Fruit fly (Drosophila melanogaster): ENCODE data around the gene Gapvd1.
A peak's percentile ranks its signal among the peaks of the same experiment; 100 is the strongest.

Gapvd1 gene

DNA sequence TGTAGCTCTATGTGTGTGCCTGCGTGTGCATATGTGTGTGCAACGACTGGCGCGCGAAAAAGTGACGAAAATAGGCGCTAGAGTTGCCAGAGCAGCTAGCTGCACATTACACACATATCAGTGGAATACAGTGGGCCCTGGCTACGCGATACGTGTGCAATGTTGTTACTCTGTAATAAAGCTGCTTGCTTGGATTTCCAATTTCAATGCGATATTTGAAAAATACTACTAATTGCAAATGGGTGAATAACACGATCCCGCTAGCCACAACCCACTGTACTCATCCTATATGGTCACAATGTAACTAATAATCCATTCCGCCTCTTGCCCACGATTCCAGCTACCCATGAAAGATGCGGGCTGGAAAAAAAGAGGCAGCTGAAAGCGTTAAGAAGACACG, 26.2 kb downstream of the Gapvd1 start (continued):
- peak; percentile 83 for TF ChIP-seq CG32264 (GFP tag; optimal IDR thresholded peaks at IDR 0.05)
- TF ChIP-seq Hnf4 (GFP tag; optimal IDR thresholded peaks at IDR 0.05): peak; percentile 93
- no peak for TF ChIP-seq Abd-B (GFP tag; optimal IDR thresholded peaks at IDR 0.05)
- peak; percentile 88 for TF ChIP-seq dmrt93B (GFP tag; optimal IDR thresholded peaks at IDR 0.05)
- TF ChIP-seq rgr (GFP tag; optimal IDR thresholded peaks at IDR 0.05): peak; percentile 96
- TF ChIP-seq CrebA (GFP tag; optimal IDR thresholded peaks at IDR 0.05; ENCODE audit: borderline replicate concordance): no peak
- TF ChIP-seq br (GFP tag; optimal IDR thresholded peaks at IDR 0.05): peak; percentile 93
- TF ChIP-seq Vsx2 (GFP tag; optimal IDR thresholded peaks at IDR 0.05; ENCODE audit: partially characterized antibody): no peak
- TF ChIP-seq h (GFP tag; optimal IDR thresholded peaks at IDR 0.05): peak; percentile 95
- peak; percentile 68 for TF ChIP-seq jim (GFP tag; optimal IDR thresholded peaks at IDR 0.05)

DNA sequence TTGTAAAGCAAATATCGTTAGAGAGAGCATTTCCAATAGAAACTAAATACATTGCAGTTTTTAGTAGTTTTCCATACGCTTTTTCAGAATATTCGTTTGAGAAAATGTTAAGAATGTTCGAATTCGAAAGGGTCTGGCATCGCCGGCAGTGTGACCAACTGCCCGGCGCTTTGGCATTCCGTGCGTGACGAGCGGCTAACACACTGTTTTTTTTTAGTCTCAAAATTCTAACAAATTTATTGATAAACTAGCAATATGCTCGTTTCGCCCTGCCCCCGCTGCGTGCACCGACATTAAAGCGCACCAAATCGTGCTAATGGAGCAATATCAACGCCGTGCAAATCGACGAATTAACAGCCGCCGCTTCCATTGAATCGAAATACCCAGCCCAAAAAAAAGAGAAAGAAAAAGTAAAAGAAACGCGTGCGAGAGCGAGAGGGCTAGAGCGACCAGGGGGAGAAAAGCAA, 30.6 kb downstream of the Gapvd1 start, which contains the start of gene dsh:
Gene dsh (plus strand): TSS at position 174 of the 467 bp plus-strand sequence.
- TF ChIP-seq sage (GFP tag; optimal IDR thresholded peaks at IDR 0.05) (no peak), foxo (GFP tag; optimal IDR thresholded peaks at IDR 0.05) (peak in 1 of 2 experiments; percentile 41), Hr78 (GFP tag; optimal IDR thresholded peaks at IDR 0.05) (no peak), GATAd (GFP tag; optimal IDR thresholded peaks at IDR 0.05) (no peak), Dif (GFP tag; optimal IDR thresholded peaks at IDR 0.05; ENCODE audit: partially characterized antibody) (no peak), h (GFP tag; optimal IDR thresholded peaks at IDR 0.05) (no peak), psq (GFP tag; optimal IDR thresholded peaks at IDR 0.05) (peak; percentile 8), br (GFP tag; optimal IDR thresholded peaks at IDR 0.05) (no peak), Rel (GFP tag; optimal IDR thresholded peaks at IDR 0.05) (no peak), Rel (tag; optimal IDR thresholded peaks at IDR 0.05) (no peak), CG9705 (GFP tag; optimal IDR thresholded peaks at IDR 0.05) (no peak), dl (GFP tag; optimal IDR thresholded peaks at IDR 0.05; ENCODE audit: insufficient read depth in 1 of 2, partially characterized antibody in 2 of 2) (no peak), Abd-B (GFP tag; optimal IDR thresholded peaks at IDR 0.05) (no peak), Sp1 (GFP tag; optimal IDR thresholded peaks at IDR 0.05) (peak; percentile 4), OdsH (GFP tag; optimal IDR thresholded peaks at IDR 0.05) (no peak), Mio (GFP tag; optimal IDR thresholded peaks at IDR 0.05) (no peak), Hnf4 (GFP tag; optimal IDR thresholded peaks at IDR 0.05) (no peak), Hr83 (GFP tag; optimal IDR thresholded peaks at IDR 0.05; ENCODE audit: poor library complexity, severe bottlenecking) (no peak)

DNA sequence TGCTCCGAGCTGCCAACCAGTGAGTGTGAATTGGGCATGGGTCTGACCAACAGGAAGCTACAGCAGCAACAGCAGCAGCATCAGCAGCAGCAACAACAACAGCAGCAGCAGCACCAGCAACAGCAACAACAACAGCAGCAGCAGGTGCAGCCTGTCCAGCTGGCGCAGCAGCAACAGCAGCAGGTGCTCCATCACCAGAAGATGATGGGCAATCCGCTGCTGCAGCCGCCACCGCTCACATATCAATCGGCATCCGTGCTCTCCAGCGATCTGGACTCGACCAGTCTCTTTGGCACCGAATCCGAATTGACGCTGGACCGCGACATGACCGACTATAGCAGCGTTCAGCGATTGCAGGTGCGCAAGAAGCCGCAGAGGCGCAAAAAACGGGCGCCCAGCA, 31.5 kb downstream of the Gapvd1 start:
- TF ChIP-seq Dfd (GFP tag; optimal IDR thresholded peaks at IDR 0.05) (no peak), HLH106 (tag; optimal IDR thresholded peaks at IDR 0.05) (no peak), Mio (GFP tag; optimal IDR thresholded peaks at IDR 0.05) (no peak), Hr83 (GFP tag; optimal IDR thresholded peaks at IDR 0.05; ENCODE audit: poor library complexity, severe bottlenecking) (no peak), foxo (GFP tag; optimal IDR thresholded peaks at IDR 0.05) (no peak), Rel (GFP tag; optimal IDR thresholded peaks at IDR 0.05) (no peak), Rel (tag; optimal IDR thresholded peaks at IDR 0.05) (no peak), jim (GFP tag; optimal IDR thresholded peaks at IDR 0.05) (no peak), Sp1 (GFP tag; optimal IDR thresholded peaks at IDR 0.05) (no peak), brk (GFP tag; optimal IDR thresholded peaks at IDR 0.05) (no peak), Hr78 (GFP tag; optimal IDR thresholded peaks at IDR 0.05) (no peak), sv (GFP tag; optimal IDR thresholded peaks at IDR 0.05) (no peak), N (GFP tag; optimal IDR thresholded peaks at IDR 0.05) (no peak), dl (GFP tag; optimal IDR thresholded peaks at IDR 0.05; ENCODE audit: insufficient read depth in 1 of 2, partially characterized antibody in 2 of 2) (no peak), fru (GFP tag; optimal IDR thresholded peaks at IDR 0.05) (no peak), lola (GFP tag; optimal IDR thresholded peaks at IDR 0.05) (no peak), ey (GFP tag; optimal IDR thresholded peaks at IDR 0.05) (no peak), dsf (GFP tag; optimal IDR thresholded peaks at IDR 0.05; ENCODE audit: borderline replicate concordance) (no peak)

DNA sequence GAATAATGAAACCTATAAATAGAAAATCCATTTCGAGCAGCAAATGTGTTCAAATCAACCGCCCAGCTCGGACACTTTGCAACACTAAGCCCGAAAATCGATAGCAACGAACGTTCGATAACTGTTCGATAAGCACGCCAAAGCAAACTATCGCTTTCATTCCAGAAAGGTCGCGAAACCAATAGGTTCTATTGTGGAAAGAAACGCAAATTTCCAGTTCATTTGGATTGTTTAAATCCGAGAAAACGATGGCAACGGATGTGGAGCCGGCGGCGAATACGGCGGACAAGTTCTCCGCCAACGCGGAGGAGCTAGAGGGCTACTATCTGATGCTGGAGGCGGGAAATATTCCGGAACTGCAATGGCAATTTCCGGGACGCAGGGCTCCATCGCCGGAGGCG, 33.9 kb downstream of the Gapvd1 start, which contains the start of gene Pa1:
Gene Pa1 (plus strand): TSS at position 156 of the 401 bp plus-strand sequence.
- TF ChIP-seq br (GFP tag; optimal IDR thresholded peaks at IDR 0.05) (no peak), brk (GFP tag; optimal IDR thresholded peaks at IDR 0.05) (no peak), N (GFP tag; optimal IDR thresholded peaks at IDR 0.05) (no peak), Dfd (GFP tag; optimal IDR thresholded peaks at IDR 0.05) (no peak), rgr (GFP tag; optimal IDR thresholded peaks at IDR 0.05) (no peak), Hr83 (GFP tag; optimal IDR thresholded peaks at IDR 0.05; ENCODE audit: poor library complexity, severe bottlenecking) (peak; percentile 10), dl (GFP tag; optimal IDR thresholded peaks at IDR 0.05; ENCODE audit: insufficient read depth in 1 of 2, partially characterized antibody in 2 of 2) (no peak), sage (GFP tag; optimal IDR thresholded peaks at IDR 0.05) (no peak), CrebA (GFP tag; optimal IDR thresholded peaks at IDR 0.05; ENCODE audit: borderline replicate concordance) (no peak), psq (GFP tag; optimal IDR thresholded peaks at IDR 0.05) (no peak), Vsx2 (GFP tag; optimal IDR thresholded peaks at IDR 0.05; ENCODE audit: partially characterized antibody) (no peak), Rel (GFP tag; optimal IDR thresholded peaks at IDR 0.05) (no peak), Rel (tag; optimal IDR thresholded peaks at IDR 0.05) (peak; percentile 8), Sp1 (GFP tag; optimal IDR thresholded peaks at IDR 0.05) (peak; percentile 24), Myc (optimal IDR thresholded peaks at IDR 0.05) (no peak), foxo (GFP tag; optimal IDR thresholded peaks at IDR 0.05) (no peak), jim (GFP tag; optimal IDR thresholded peaks at IDR 0.05) (no peak)

Measured in whole organism, wandering third instar larva.